Fruit fly (Drosophila melanogaster): ENCODE data around the gene Zir.

- TF ChIP-seq CG8478 (optimal IDR thresholded peaks at IDR 0.05) (no peak), CTCF (optimal IDR thresholded peaks at IDR 0.05) (no peak)
These were observed 42.5 kb downstream of the Zir start for dm6 chr2L:136747-137709.
